Worm (Caenorhabditis elegans) whole organism, L4 larva: ENCODE measurements around the gene prp-21.

Source experiments
- F49E8.2 ChIP-seq: sonication (generic microtip); optimal IDR thresholded peaks from 2 replicates; lab custom pipeline; 2016; ENCODE audit warnings: missing compliant biosample characterization, mild to moderate bottlenecking, missing genetic modification characterization, borderline replicate concordance
- T20F7.1 ChIP-seq: fragments of 200-800 bp; sonication (Bioruptor generic); optimal IDR thresholded peaks from 2 replicates; lab custom pipeline; 2018; ENCODE audit warnings: mild to moderate bottlenecking, missing genetic modification characterization, missing compliant biosample characterization
- T26A8.4 ChIP-seq: fragments of 200-800 bp; sonication (Bioruptor generic); IDR thresholded peaks from 2 replicates; pipeline ENCODE4 v1.3.6; 2022; ENCODE audit warnings: missing genetic modification characterization, missing compliant biosample characterization
- Y75B8A.6 ChIP-seq: fragments of 200-800 bp; sonication (Bioruptor generic); IDR thresholded peaks from 2 replicates; pipeline ENCODE4 v1.3.6; 2022; ENCODE audit warnings: missing genetic modification reagents, missing genetic modification characterization, missing compliant biosample characterization
- ZK546.5 ChIP-seq, 2 experiments: sonication (generic microtip); optimal IDR thresholded peaks; 2 replicates each; lab custom pipeline; 2017; ENCODE audit warnings: missing biosample characterization in 2 of 2, missing genetic modification characterization in 2 of 2
- aha-1 ChIP-seq: fragments of 150-350 bp; peaks from one replicate; lab custom pipeline; 2014; ENCODE audit warnings: missing biosample characterization, missing genetic modification characterization
- aly-2 ChIP-seq: sonication (generic microtip); optimal IDR thresholded peaks from 2 replicates; lab custom pipeline; 2018; ENCODE audit warnings: missing biosample characterization, missing genetic modification characterization
- ama-1 ChIP-seq: fragments of 150-350 bp; optimal IDR thresholded peaks from 2 replicates; lab custom pipeline; 2014; ENCODE audit warnings: inconsistent platforms, mixed read lengths
- ceh-20 ChIP-seq: fragments of 200-800 bp; sonication (Bioruptor generic); IDR thresholded peaks from 2 replicates; pipeline ENCODE4 v1.3.6; 2022; ENCODE audit warnings: missing genetic modification reagents, missing genetic modification characterization, missing compliant biosample characterization
- ceh-44 ChIP-seq: fragments of 200-800 bp; sonication (Bioruptor generic); IDR thresholded peaks from 2 replicates; pipeline ENCODE4 v1.3.6; 2022; ENCODE audit warnings: missing genetic modification reagents, missing genetic modification characterization, missing compliant biosample characterization
- ces-1 ChIP-seq: fragments of 150-350 bp; sonication (generic microtip); optimal IDR thresholded peaks from 4 replicates; lab custom pipeline; 2014; ENCODE audit warnings: missing biosample characterization, missing genetic modification reagents, missing genetic modification characterization
- cey-2 ChIP-seq: sonication (generic microtip); optimal IDR thresholded peaks from 3 replicates; lab custom pipeline; 2017; ENCODE audit warnings: missing genetic modification characterization, mild to moderate bottlenecking, missing compliant biosample characterization, antibody characterized with exemption, borderline replicate concordance; ENCODE audit not compliant: insufficient read depth
- ctbp-1 ChIP-seq: fragments of 200-800 bp; sonication (Bioruptor generic); IDR thresholded peaks from 2 replicates; pipeline ENCODE4 v1.3.6; 2022; ENCODE audit warnings: missing genetic modification reagents, missing genetic modification characterization, missing compliant biosample characterization
- duxl-1 ChIP-seq: sonication (generic microtip); optimal IDR thresholded peaks from 2 replicates; lab custom pipeline; 2016; ENCODE audit warnings: mild to moderate bottlenecking, missing genetic modification characterization, moderate library complexity, missing compliant biosample characterization; ENCODE audit not compliant: poor library complexity
- dve-1 ChIP-seq: sonication (generic microtip); optimal IDR thresholded peaks from 2 replicates; lab custom pipeline; 2017; ENCODE audit warnings: antibody characterized with exemption, mild to moderate bottlenecking, missing genetic modification characterization, missing compliant biosample characterization; ENCODE audit not compliant: insufficient read depth
- egl-43 ChIP-seq: fragments of 200-800 bp; sonication (Bioruptor generic); IDR thresholded peaks from 2 replicates; pipeline ENCODE4 v1.3.6; 2022; ENCODE audit warnings: missing genetic modification reagents, missing genetic modification characterization, missing compliant biosample characterization
- gei-8 ChIP-seq: fragments of 200-800 bp; sonication (Bioruptor generic); optimal IDR thresholded peaks from 2 replicates; lab custom pipeline; 2018; ENCODE audit warnings: mild to moderate bottlenecking, missing genetic modification characterization, missing compliant biosample characterization
- hif-1 ChIP-seq, 2 experiments: sonication (generic microtip); optimal IDR thresholded peaks; 2 replicates each; lab custom pipeline; 2016 to 2017; ENCODE audit warnings: missing compliant biosample characterization in 2 of 2, missing genetic modification characterization in 2 of 2, missing genetic modification reagents in 2 of 2, missing genotype in 2 of 2, mild to moderate bottlenecking in 1 of 2
- hlh-30 ChIP-seq: sonication (generic microtip); optimal IDR thresholded peaks from 2 replicates; lab custom pipeline; 2017; ENCODE audit warnings: antibody characterized with exemption, mild to moderate bottlenecking, missing genetic modification characterization, missing compliant biosample characterization; ENCODE audit not compliant: insufficient read depth
- lin-29 ChIP-seq: fragments of 200-800 bp; sonication (Bioruptor generic); IDR thresholded peaks from 2 replicates; pipeline ENCODE4 v1.3.6; 2022; ENCODE audit warnings: missing genetic modification reagents, missing genetic modification characterization, missing compliant biosample characterization
- lin-38 ChIP-seq: fragments of 200-800 bp; sonication (Bioruptor generic); IDR thresholded peaks from 2 replicates; pipeline ENCODE4 v1.3.6; 2022; ENCODE audit warnings: missing genetic modification reagents, missing genetic modification characterization, missing compliant biosample characterization
- lin-39 ChIP-seq: fragments of 150-350 bp; optimal IDR thresholded peaks from 2 replicates; lab custom pipeline; 2014; ENCODE audit warnings: missing biosample characterization, missing genetic modification reagents, missing genetic modification characterization
- madf-9 ChIP-seq: fragments of 200-800 bp; sonication (Bioruptor generic); conservative IDR thresholded peaks from 2 replicates; pipeline ENCODE4 v1.3.6; 2022; ENCODE audit warnings: missing genetic modification reagents, missing genetic modification characterization, missing compliant biosample characterization
- nhr-10 ChIP-seq: fragments of 150-350 bp; optimal IDR thresholded peaks from 2 replicates; lab custom pipeline; 2014; ENCODE audit warnings: missing biosample characterization, missing genetic modification characterization
- nhr-11 ChIP-seq: fragments of 150-350 bp; optimal IDR thresholded peaks from 2 replicates; lab custom pipeline; 2014; ENCODE audit warnings: missing biosample characterization, missing genetic modification characterization
- nhr-25 ChIP-seq: sonication (generic microtip); optimal IDR thresholded peaks from 2 replicates; lab custom pipeline; 2017; ENCODE audit warnings: missing genetic modification characterization, mild to moderate bottlenecking, missing compliant biosample characterization, antibody characterized with exemption, moderate library complexity, borderline replicate concordance; ENCODE audit not compliant: insufficient read depth
- nhr-28 ChIP-seq: fragments of 150-350 bp; optimal IDR thresholded peaks from 2 replicates; lab custom pipeline; 2014; ENCODE audit warnings: missing biosample characterization, missing genetic modification characterization
- nhr-6 ChIP-seq: fragments of 150-350 bp; optimal IDR thresholded peaks from 2 replicates; lab custom pipeline; 2014; ENCODE audit warnings: missing biosample characterization, missing genetic modification characterization
- php-3 ChIP-seq: fragments of 200-800 bp; sonication (Bioruptor generic); IDR thresholded peaks from 2 replicates; pipeline ENCODE4 v1.3.6; 2022; ENCODE audit warnings: missing genetic modification reagents, missing genetic modification characterization, missing compliant biosample characterization
- pqm-1 ChIP-seq: sonication (generic microtip); optimal IDR thresholded peaks from 2 replicates; lab custom pipeline; 2017; ENCODE audit warnings: missing biosample characterization, missing genetic modification characterization
- rbr-2 ChIP-seq: sonication (generic microtip); optimal IDR thresholded peaks from 2 replicates; lab custom pipeline; 2016; ENCODE audit warnings: missing genotype, missing genetic modification characterization, missing compliant biosample characterization
- skn-1 ChIP-seq: fragments of 150-350 bp; optimal IDR thresholded peaks from 2 replicates; lab custom pipeline; 2014; ENCODE audit warnings: missing biosample characterization, missing genetic modification characterization
- snpc-1.2 ChIP-seq: fragments of 200-800 bp; sonication (Bioruptor generic); IDR thresholded peaks from 2 replicates; pipeline ENCODE4 v1.3.6; 2022; ENCODE audit warnings: missing genetic modification reagents, missing genetic modification characterization, missing compliant biosample characterization
- spr-1 ChIP-seq: sonication (generic microtip); optimal IDR thresholded peaks from 2 replicates; lab custom pipeline; 2016; ENCODE audit warnings: mild to moderate bottlenecking, missing genetic modification characterization, missing compliant biosample characterization
- unc-62 ChIP-seq, 3 experiments: fragments of 150-350 bp in 1 of 3; sonication (generic microtip); optimal IDR thresholded peaks in 2 of 3; peaks in 1 of 3; 1 replicate in 1 of 3; 2 replicates in 2 of 3; lab custom pipeline; 2014 to 2017; ENCODE audit warnings: missing biosample characterization in 3 of 3, missing genetic modification characterization in 3 of 3, missing genetic modification reagents in 3 of 3, missing genotype in 1 of 3

prp-21 gene

ce11 chrII:512630-513029 is 28.0 kb downstream of the prp-21 start:
- TF ChIP-seq rbr-2 (tag; lab: Kevin White, UChicago) (no peak), ceh-20 (GFP tag; lab: Robert Waterston, UW) (peak; percentile 25; the same call in 1 of the 2 replicates), lin-38 (GFP tag; lab: Robert Waterston, UW) (no peak), unc-62 (GFP tag; optimal IDR thresholded peaks at IDR 0.05 in 1 of 2; lab: Kevin White, UChicago) (peak in 1 of 2 experiments; percentile 40), unc-62 (tag; optimal IDR thresholded peaks at IDR 0.05; lab: Kevin White, UChicago) (no peak), aly-2 (no peak)

- TF ChIP-seq nhr-28 (tag; lab: Kevin White, UChicago) (no peak), ceh-20 (GFP tag; lab: Robert Waterston, UW) (no peak), unc-62 (GFP tag; optimal IDR thresholded peaks at IDR 0.05 in 1 of 2; lab: Kevin White, UChicago) (peak in 1 of 2 experiments; percentile 5), unc-62 (tag; optimal IDR thresholded peaks at IDR 0.05; lab: Kevin White, UChicago) (no peak), ces-1 (GFP tag; lab: Kevin White, UChicago) (no peak), lin-29 (GFP tag; lab: Robert Waterston, UW) (no peak), aha-1 (tag; lab: Kevin White, UChicago) (no peak), skn-1 (tag; lab: Kevin White, UChicago) (no peak), hif-1 (tag; optimal IDR thresholded peaks at IDR 0.05; lab: Kevin White, UChicago) (no peak)
- TF ChIP-seq, all 104 proteins: peak for 1
These were observed 31.1 kb downstream of the prp-21 start, which contains the start of gene mab-9 for ce11 chrII:515765-516164. Gene mab-9, plus strand, starts transcription at chrII:516024.

- TF ChIP-seq duxl-1 (tag; lab: Kevin White, UChicago) = no peak
- no peak for TF ChIP-seq madf-9
- TF ChIP-seq php-3 (GFP tag; lab: Robert Waterston, UW) = no peak
- peak; percentile 76 for TF ChIP-seq pqm-1
- no peak for TF ChIP-seq F49E8.2 (tag; lab: Kevin White, UChicago)
- no peak for TF ChIP-seq ceh-44 (GFP tag; lab: Robert Waterston, UW)
- TF ChIP-seq cey-2 (tag; lab: Kevin White, UChicago) = no peak
- TF ChIP-seq dve-1 = peak; percentile 13
These were observed 37.1 kb downstream of the prp-21 start for ce11 chrII:521720-522119.

- no peak for TF ChIP-seq ama-1 (lab: Kevin White, UChicago)
- TF ChIP-seq ceh-44 (GFP tag; lab: Robert Waterston, UW) = no peak
- no peak for TF ChIP-seq Y75B8A.6 (GFP tag; lab: Robert Waterston, UW)
- no peak for TF ChIP-seq egl-43
- no peak for TF ChIP-seq snpc-1.2 (GFP tag; lab: Robert Waterston, UW)
- no peak for TF ChIP-seq hlh-30 (tag; lab: Kevin White, UChicago)
- TF ChIP-seq gei-8 (GFP tag; lab: Kevin White, UChicago) = no peak
- TF ChIP-seq nhr-10 (tag; lab: Kevin White, UChicago) = no peak
- TF ChIP-seq cey-2 (tag; lab: Kevin White, UChicago) = no peak
- no peak for TF ChIP-seq aly-2
- no peak for TF ChIP-seq nhr-11 (tag; lab: Kevin White, UChicago)
- TF ChIP-seq lin-29 (GFP tag; lab: Robert Waterston, UW) = no peak
- no peak for TF ChIP-seq nhr-6 (tag; lab: Kevin White, UChicago)
- TF ChIP-seq spr-1 (tag; lab: Kevin White, UChicago) = no peak
- TF ChIP-seq madf-9 = no peak
- no peak for TF ChIP-seq T26A8.4
- TF ChIP-seq php-3 (GFP tag; lab: Robert Waterston, UW) = no peak
These were observed 37.6 kb downstream of the prp-21 start, which contains the start of gene slc-36.2 for ce11 chrII:522302-522701. Gene slc-36.2, plus strand, starts transcription at chrII:522602.

ce11 chrII:526375-526774 is 41.7 kb downstream of the prp-21 start, which contains the start of gene lgc-34:
Gene lgc-34, plus strand, starts transcription at chrII:526574.
- TF ChIP-seq ctbp-1 (GFP tag; lab: Robert Waterston, UW) (no peak), spr-1 (tag; lab: Kevin White, UChicago) (no peak), aha-1 (tag; lab: Kevin White, UChicago) (peak; percentile 25), T20F7.1 (no peak), ZK546.5 (tag; optimal IDR thresholded peaks at IDR 0.05; lab: Kevin White, UChicago) (no peak), nhr-25 (tag; lab: Kevin White, UChicago) (no peak), lin-39 (tag; lab: Kevin White, UChicago) (no peak)
- TF ChIP-seq, all 104 proteins: peak for 1
